Worm (Caenorhabditis elegans) whole organism, L4 larva: ENCODE results near the gene gos-28.

Experiments
- D1046.2 ChIP-seq: fragments of 200-800 bp; sonication (Bioruptor generic); IDR thresholded peaks from 2 replicates; pipeline ENCODE4 v1.3.6; 2022; ENCODE audit warnings: missing genetic modification characterization, missing compliant biosample characterization
- F49E8.2 ChIP-seq: sonication (generic microtip); optimal IDR thresholded peaks from 2 replicates; lab custom pipeline; 2016; ENCODE audit warnings: missing compliant biosample characterization, mild to moderate bottlenecking, missing genetic modification characterization, borderline replicate concordance
- Y48G9A.11 ChIP-seq: fragments of 200-800 bp; sonication (Bioruptor generic); IDR thresholded peaks from 2 replicates; pipeline ENCODE4 v1.3.6; 2022; ENCODE audit warnings: missing genetic modification reagents, missing genetic modification characterization, missing compliant biosample characterization
- Y75B8A.6 ChIP-seq: fragments of 200-800 bp; sonication (Bioruptor generic); IDR thresholded peaks from 2 replicates; pipeline ENCODE4 v1.3.6; 2022; ENCODE audit warnings: missing genetic modification reagents, missing genetic modification characterization, missing compliant biosample characterization
- ZK337.2 ChIP-seq: fragments of 200-800 bp; sonication (Bioruptor generic); IDR thresholded peaks from 2 replicates; pipeline ENCODE4 v1.3.6; 2022; ENCODE audit warnings: missing genetic modification reagents, missing genetic modification characterization, missing compliant biosample characterization
- aly-2 ChIP-seq: sonication (generic microtip); optimal IDR thresholded peaks from 2 replicates; lab custom pipeline; 2018; ENCODE audit warnings: missing biosample characterization, missing genetic modification characterization
- ceh-20 ChIP-seq: fragments of 200-800 bp; sonication (Bioruptor generic); IDR thresholded peaks from 2 replicates; pipeline ENCODE4 v1.3.6; 2022; ENCODE audit warnings: missing genetic modification reagents, missing genetic modification characterization, missing compliant biosample characterization
- ceh-44 ChIP-seq: fragments of 200-800 bp; sonication (Bioruptor generic); IDR thresholded peaks from 2 replicates; pipeline ENCODE4 v1.3.6; 2022; ENCODE audit warnings: missing genetic modification reagents, missing genetic modification characterization, missing compliant biosample characterization
- daf-16 ChIP-seq, 3 experiments: sonication (generic microtip); optimal IDR thresholded peaks; 2 replicates each; lab custom pipeline; 2016 to 2017; ENCODE audit warnings: missing genetic modification characterization in 3 of 3, missing genetic modification reagents in 3 of 3, mild to moderate bottlenecking in 2 of 3, missing compliant biosample characterization in 2 of 3, missing biosample characterization in 1 of 3, moderate library complexity in 1 of 3
- dmd-9 ChIP-seq: fragments of 200-800 bp; sonication (Bioruptor generic); IDR thresholded peaks from 2 replicates; pipeline ENCODE4 v1.3.6; 2022; ENCODE audit warnings: missing genetic modification reagents, missing genetic modification characterization, missing compliant biosample characterization
- dpl-1 ChIP-seq: fragments of 150-350 bp; optimal IDR thresholded peaks from 2 replicates; lab custom pipeline; 2014; ENCODE audit warnings: missing biosample characterization, missing genetic modification reagents, missing genetic modification characterization
- dve-1 ChIP-seq: sonication (generic microtip); optimal IDR thresholded peaks from 2 replicates; lab custom pipeline; 2017; ENCODE audit warnings: antibody characterized with exemption, mild to moderate bottlenecking, missing genetic modification characterization, missing compliant biosample characterization; ENCODE audit not compliant: insufficient read depth
- egl-27 ChIP-seq: sonication (generic microtip); optimal IDR thresholded peaks from 3 replicates; lab custom pipeline; 2017; ENCODE audit warnings: missing biosample characterization, missing genetic modification reagents, missing genetic modification characterization
- egl-43 ChIP-seq: fragments of 200-800 bp; sonication (Bioruptor generic); IDR thresholded peaks from 2 replicates; pipeline ENCODE4 v1.3.6; 2022; ENCODE audit warnings: missing genetic modification reagents, missing genetic modification characterization, missing compliant biosample characterization
- fos-1 ChIP-seq: fragments of 150-350 bp; optimal IDR thresholded peaks from 2 replicates; lab custom pipeline; 2014; ENCODE audit warnings: missing biosample characterization, missing genetic modification characterization
- gei-8 ChIP-seq: fragments of 200-800 bp; sonication (Bioruptor generic); optimal IDR thresholded peaks from 2 replicates; lab custom pipeline; 2018; ENCODE audit warnings: mild to moderate bottlenecking, missing genetic modification characterization, missing compliant biosample characterization
- hlh-11 ChIP-seq: fragments of 200-800 bp; sonication (Bioruptor generic); optimal IDR thresholded peaks from 2 replicates; lab custom pipeline; 2018; ENCODE audit warnings: mild to moderate bottlenecking, missing genetic modification characterization, missing compliant biosample characterization
- hlh-30 ChIP-seq: sonication (generic microtip); optimal IDR thresholded peaks from 2 replicates; lab custom pipeline; 2017; ENCODE audit warnings: antibody characterized with exemption, mild to moderate bottlenecking, missing genetic modification characterization, missing compliant biosample characterization; ENCODE audit not compliant: insufficient read depth
- jun-1 ChIP-seq: fragments of 150-350 bp; optimal IDR thresholded peaks from 2 replicates; lab custom pipeline; 2014; ENCODE audit warnings: missing biosample characterization, missing genetic modification reagents, missing genetic modification characterization
- lin-29 ChIP-seq: fragments of 200-800 bp; sonication (Bioruptor generic); IDR thresholded peaks from 2 replicates; pipeline ENCODE4 v1.3.6; 2022; ENCODE audit warnings: missing genetic modification reagents, missing genetic modification characterization, missing compliant biosample characterization
- lir-3 ChIP-seq: sonication (generic microtip); optimal IDR thresholded peaks from 2 replicates; lab custom pipeline; 2016; ENCODE audit warnings: mild to moderate bottlenecking, missing genetic modification characterization, missing compliant biosample characterization
- lsy-2 ChIP-seq, 2 experiments: fragments of 150-350 bp in 1 of 2; sonication (generic microtip) in 1 of 2; optimal IDR thresholded peaks; 2 replicates each; lab custom pipeline; 2014 to 2017; ENCODE audit warnings: missing biosample characterization in 2 of 2, missing genetic modification characterization in 2 of 2
- mep-1 ChIP-seq: fragments of 150-350 bp; sonication (generic microtip); optimal IDR thresholded peaks from 3 replicates; lab custom pipeline; 2014; ENCODE audit warnings: missing biosample characterization, missing genetic modification characterization
- mxl-2 ChIP-seq: fragments of 200-800 bp; sonication (Bioruptor generic); conservative IDR thresholded peaks from 2 replicates; pipeline ENCODE4 v1.3.6; 2022; ENCODE audit warnings: missing genetic modification reagents, missing genetic modification characterization, missing compliant biosample characterization
- mxl-3 ChIP-seq: fragments of 200-800 bp; sonication (Bioruptor generic); optimal IDR thresholded peaks from 2 replicates; lab custom pipeline; 2018; ENCODE audit warnings: mild to moderate bottlenecking, missing genetic modification characterization, missing compliant biosample characterization
- nhr-10 ChIP-seq: fragments of 150-350 bp; optimal IDR thresholded peaks from 2 replicates; lab custom pipeline; 2014; ENCODE audit warnings: missing biosample characterization, missing genetic modification characterization
- nhr-11 ChIP-seq: fragments of 150-350 bp; optimal IDR thresholded peaks from 2 replicates; lab custom pipeline; 2014; ENCODE audit warnings: missing biosample characterization, missing genetic modification characterization
- nhr-111 ChIP-seq: fragments of 200-800 bp; sonication (Bioruptor generic); optimal IDR thresholded peaks from 2 replicates; lab custom pipeline; 2018; ENCODE audit warnings: mild to moderate bottlenecking, missing genetic modification characterization, missing compliant biosample characterization
- nhr-237 ChIP-seq: sonication (generic microtip); optimal IDR thresholded peaks from 2 replicates; lab custom pipeline; 2017; ENCODE audit warnings: missing biosample characterization, missing genetic modification characterization
- nhr-28 ChIP-seq: fragments of 150-350 bp; optimal IDR thresholded peaks from 2 replicates; lab custom pipeline; 2014; ENCODE audit warnings: missing biosample characterization, missing genetic modification characterization
- nhr-41 ChIP-seq: fragments of 200-800 bp; sonication (Bioruptor generic); IDR thresholded peaks from 2 replicates; pipeline ENCODE4 v1.3.6; 2022; ENCODE audit warnings: missing genetic modification reagents, missing genetic modification characterization, missing compliant biosample characterization
- nhr-6 ChIP-seq: fragments of 150-350 bp; optimal IDR thresholded peaks from 2 replicates; lab custom pipeline; 2014; ENCODE audit warnings: missing biosample characterization, missing genetic modification characterization
- nhr-77 ChIP-seq: fragments of 150-350 bp; optimal IDR thresholded peaks from 2 replicates; lab custom pipeline; 2014; ENCODE audit warnings: missing biosample characterization, missing genetic modification characterization
- pha-4 ChIP-seq, 2 experiments: fragments of 150-350 bp in 1 of 2; fragments of 200-800 bp in 1 of 2; sonication (Bioruptor generic) in 1 of 2; IDR thresholded peaks in 1 of 2; optimal IDR thresholded peaks in 1 of 2; 2 replicates each; pipeline versions ENCODE4 v1.3.6 to Lab custom; 2014 to 2022; ENCODE audit warnings: missing genetic modification characterization in 2 of 2, missing genetic modification reagents in 2 of 2, missing biosample characterization in 1 of 2, missing compliant biosample characterization in 1 of 2
- pqm-1 ChIP-seq: sonication (generic microtip); optimal IDR thresholded peaks from 2 replicates; lab custom pipeline; 2017; ENCODE audit warnings: missing biosample characterization, missing genetic modification characterization
- rbr-2 ChIP-seq: sonication (generic microtip); optimal IDR thresholded peaks from 2 replicates; lab custom pipeline; 2016; ENCODE audit warnings: missing genotype, missing genetic modification characterization, missing compliant biosample characterization
- spr-3 ChIP-seq: fragments of 200-800 bp; sonication (Bioruptor generic); optimal IDR thresholded peaks from 2 replicates; lab custom pipeline; 2018; ENCODE audit warnings: mild to moderate bottlenecking, missing genetic modification characterization, missing compliant biosample characterization
- tag-97 ChIP-seq: fragments of 200-800 bp; sonication (Bioruptor generic); IDR thresholded peaks from 2 replicates; pipeline ENCODE4 v1.3.6; 2022; ENCODE audit warnings: missing genetic modification characterization, missing compliant biosample characterization
- unc-130 ChIP-seq: sonication (generic microtip); optimal IDR thresholded peaks from 2 replicates; lab custom pipeline; 2016; ENCODE audit warnings: missing genetic modification reagents, missing genetic modification characterization, missing compliant biosample characterization
- unc-39 ChIP-seq: sonication (generic microtip); optimal IDR thresholded peaks from 2 replicates; lab custom pipeline; 2017; ENCODE audit warnings: missing biosample characterization, missing genetic modification characterization
- unc-62 ChIP-seq, 3 experiments: fragments of 150-350 bp in 1 of 3; sonication (generic microtip); optimal IDR thresholded peaks in 2 of 3; peaks in 1 of 3; 1 replicate in 1 of 3; 2 replicates in 2 of 3; lab custom pipeline; 2014 to 2017; ENCODE audit warnings: missing biosample characterization in 3 of 3, missing genetic modification characterization in 3 of 3, missing genetic modification reagents in 3 of 3, missing genotype in 1 of 3
- vab-7 ChIP-seq: fragments of 200-800 bp; sonication (Bioruptor generic); IDR thresholded peaks from 2 replicates; pipeline ENCODE4 v1.3.6; 2022; ENCODE audit warnings: missing genetic modification reagents, missing genetic modification characterization, missing compliant biosample characterization
- zfp-3 ChIP-seq: fragments of 200-800 bp; sonication (Bioruptor generic); conservative IDR thresholded peaks from 2 replicates; pipeline ENCODE4 v1.3.6; 2022; ENCODE audit warnings: missing genetic modification reagents, missing genetic modification characterization, missing compliant biosample characterization

gos-28 gene

ce11 chrIII:7319390-7319789, 29.6 kb downstream of the gos-28 start, which contains the start of gene F56C9.8:
TSS of gene F56C9.8 (minus strand) at chrIII:7319509.
- TF ChIP-seq zfp-3, result no peak
- TF ChIP-seq daf-16 (GFP tag; optimal IDR thresholded peaks at IDR 0.05; lab: Kevin White, UChicago), result no peak
- peak; percentile 56 for TF ChIP-seq daf-16 (tag; optimal IDR thresholded peaks at IDR 0.05; lab: Kevin White, UChicago)
- TF ChIP-seq lin-29 (GFP tag; lab: Robert Waterston, UW), result no peak
- peak; percentile 26 for TF ChIP-seq pqm-1 (tag; lab: Kevin White, UChicago)
- TF ChIP-seq hlh-11 (tag; lab: Kevin White, UChicago), result peak; percentile 8

- TF ChIP-seq hlh-30 (tag; lab: Kevin White, UChicago) (peak; percentile 23), lir-3 (tag; lab: Kevin White, UChicago) (no peak), spr-3 (GFP tag; lab: Kevin White, UChicago) (no peak), nhr-77 (tag; lab: Kevin White, UChicago) (no peak), gei-8 (no peak), pqm-1 (tag; lab: Kevin White, UChicago) (peak; percentile 69), pha-4 (GFP tag; IDR thresholded peaks at IDR 0.05; lab: Robert Waterston, UW) (no peak), pha-4 (tag; optimal IDR thresholded peaks at IDR 0.05; lab: Kevin White, UChicago) (peak; percentile 77), ceh-44 (no peak), daf-16 (GFP tag; optimal IDR thresholded peaks at IDR 0.05; lab: Kevin White, UChicago) (no peak), daf-16 (tag; optimal IDR thresholded peaks at IDR 0.05; lab: Kevin White, UChicago) (peak; percentile 45), vab-7 (GFP tag; lab: Robert Waterston, UW) (no peak), ceh-20 (GFP tag; lab: Robert Waterston, UW) (no peak), dve-1 (tag; lab: Kevin White, UChicago) (peak; percentile 42), fos-1 (tag; lab: Kevin White, UChicago) (no peak), nhr-6 (tag; lab: Kevin White, UChicago) (no peak), hlh-11 (tag; lab: Kevin White, UChicago) (peak; percentile 20), lsy-2 (tag; optimal IDR thresholded peaks at IDR 0.05; lab: Kevin White, UChicago) (peak in 1 of 2 experiments; percentile 15), Y48G9A.11 (no peak), mxl-3 (no peak), unc-62 (GFP tag; optimal IDR thresholded peaks at IDR 0.05 in 1 of 2; lab: Kevin White, UChicago) (peak in 1 of 2 experiments; percentile 53), unc-62 (tag; optimal IDR thresholded peaks at IDR 0.05; lab: Kevin White, UChicago) (no peak)
Observed at ce11 chrIII:7317354-7317753, 31.6 kb downstream of the gos-28 start.

- TF ChIP-seq aly-2 (tag; lab: Kevin White, UChicago) (no peak), unc-130 (GFP tag; lab: Kevin White, UChicago) (no peak), nhr-41 (GFP tag; lab: Robert Waterston, UW) (no peak), dve-1 (tag; lab: Kevin White, UChicago) (peak; percentile 39), gei-8 (no peak), ceh-20 (GFP tag; lab: Robert Waterston, UW) (no peak), rbr-2 (tag; lab: Kevin White, UChicago) (no peak), tag-97 (GFP tag; lab: Robert Waterston, UW) (no peak), nhr-28 (peak; percentile 77), daf-16 (GFP tag; optimal IDR thresholded peaks at IDR 0.05; lab: Kevin White, UChicago) (no peak), daf-16 (tag; optimal IDR thresholded peaks at IDR 0.05; lab: Kevin White, UChicago) (peak; percentile 48), D1046.2 (GFP tag; lab: Robert Waterston, UW) (no peak), egl-27 (tag; lab: Kevin White, UChicago) (no peak), hlh-11 (tag; lab: Kevin White, UChicago) (peak; percentile 30), mxl-2 (GFP tag; lab: Robert Waterston, UW) (no peak), F49E8.2 (tag; lab: Kevin White, UChicago) (no peak), nhr-111 (GFP tag; lab: Kevin White, UChicago) (no peak), dmd-9 (GFP tag; lab: Robert Waterston, UW) (no peak), jun-1 (tag; lab: Kevin White, UChicago) (no peak), unc-39 (tag; lab: Kevin White, UChicago) (no peak), nhr-6 (tag; lab: Kevin White, UChicago) (no peak), Y75B8A.6 (GFP tag; lab: Robert Waterston, UW) (no peak), fos-1 (tag; lab: Kevin White, UChicago) (no peak), nhr-10 (tag; lab: Kevin White, UChicago) (no peak), hlh-30 (tag; lab: Kevin White, UChicago) (no peak), nhr-77 (tag; lab: Kevin White, UChicago) (no peak), nhr-11 (tag; lab: Kevin White, UChicago) (no peak), dpl-1 (GFP tag; lab: Kevin White, UChicago) (no peak), vab-7 (GFP tag; lab: Robert Waterston, UW) (no peak), egl-43 (GFP tag; lab: Robert Waterston, UW) (no peak), ZK337.2 (GFP tag; lab: Robert Waterston, UW) (no peak), nhr-237 (tag; lab: Kevin White, UChicago) (no peak), mep-1 (tag; lab: Kevin White, UChicago) (no peak)
Observed at ce11 chrIII:7314927-7315547, 33.9 kb downstream of the gos-28 start, which contains the start of gene nspg-6. TSS of gene nspg-6 (minus strand) at chrIII:7314977.
